Worm (Caenorhabditis elegans): ENCODE measurements around the gene F07G6.12.

Gene F07G6.12

DNA sequence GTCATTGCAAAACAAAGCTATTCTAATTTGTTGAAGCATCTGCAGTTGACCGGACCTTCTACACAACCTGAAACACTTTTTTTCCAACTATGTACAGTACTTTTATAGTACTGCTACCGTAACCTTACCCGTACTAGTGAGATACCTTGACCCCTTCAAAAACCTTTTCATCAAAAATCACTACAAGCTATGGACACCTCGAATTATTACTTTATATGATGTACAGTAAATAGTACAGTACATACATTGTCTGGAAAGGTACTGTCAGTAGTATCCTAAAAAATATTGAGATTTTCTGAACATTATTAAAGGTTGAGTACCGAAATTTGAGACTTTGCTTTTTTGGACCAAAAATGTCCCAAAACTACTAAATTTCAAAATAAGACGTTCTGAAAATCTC is 49.7 kb downstream of the F07G6.12 start:
- TF ChIP-seq Y22D7AL.16 (tag; optimal IDR thresholded peaks at IDR 0.05) (no peak), ztf-16 (tag; optimal IDR thresholded peaks at IDR 0.05) (no peak), lim-6 (tag; optimal IDR thresholded peaks at IDR 0.05) (no peak), zip-5 (tag; optimal IDR thresholded peaks at IDR 0.05) (no peak), tbx-2 (tag; optimal IDR thresholded peaks at IDR 0.05) (no peak), ama-1 (optimal IDR thresholded peaks at IDR 0.05) (no peak)
